Fruit fly (Drosophila melanogaster) whole organism, embryonic: ENCODE data around the gene CG44141.

Experiments
- ATbp ChIP-seq: fragments of 200-800 bp; sonication (Bioruptor generic); optimal IDR thresholded peaks from 2 replicates; lab custom pipeline; 2017; ENCODE audit warnings: missing biosample characterization, mild to moderate bottlenecking, missing genetic modification characterization, missing genetic modification reagents
- Ada2b ChIP-seq: fragments of 200-800 bp; sonication (Bioruptor generic); IDR thresholded peaks from 2 replicates; pipeline ENCODE4 v1.3.6; 2022; ENCODE audit warnings: missing biosample characterization, missing genetic modification characterization
- Atf3 ChIP-seq: fragments of 200-800 bp; sonication (Bioruptor generic); optimal IDR thresholded peaks from 3 replicates; lab custom pipeline; 2016; ENCODE audit warnings: missing biosample characterization, missing genetic modification characterization
- B-H2 ChIP-seq: fragments of 200-800 bp; sonication (Bioruptor generic); optimal IDR thresholded peaks from 2 replicates; lab custom pipeline; 2018; ENCODE audit warnings: missing biosample characterization, mild to moderate bottlenecking, missing genetic modification characterization
- CG10654 ChIP-seq: fragments of 200-800 bp; sonication (Bioruptor generic); optimal IDR thresholded peaks from 2 replicates; lab custom pipeline; 2016; ENCODE audit warnings: missing biosample characterization, missing genetic modification characterization
- CG11696 ChIP-seq: fragments of 200-800 bp; sonication (Bioruptor generic); IDR thresholded peaks from 2 replicates; pipeline ENCODE4 v1.3.6; 2022; ENCODE audit warnings: missing biosample characterization, missing genetic modification characterization
- CG11723 ChIP-seq: fragments of 200-800 bp; sonication (Bioruptor generic); optimal IDR thresholded peaks from 2 replicates; lab custom pipeline; 2017; ENCODE audit warnings: missing biosample characterization, mild to moderate bottlenecking, missing genetic modification characterization
- CG14014 ChIP-seq: fragments of 200-800 bp; sonication (Bioruptor generic); IDR thresholded peaks from 2 replicates; pipeline ENCODE4 v1.3.6; 2022; ENCODE audit warnings: missing biosample characterization, missing genetic modification characterization
- CG15073 ChIP-seq: fragments of 200-800 bp; sonication (Bioruptor generic); optimal IDR thresholded peaks from 2 replicates; lab custom pipeline; 2016; ENCODE audit warnings: missing biosample characterization, missing genetic modification characterization
- CG15514 ChIP-seq: fragments of 200-800 bp; sonication (Bioruptor generic); optimal IDR thresholded peaks from 3 replicates; lab custom pipeline; 2017; ENCODE audit warnings: missing biosample characterization, missing genetic modification characterization, mild to moderate bottlenecking, moderate library complexity, missing genetic modification reagents
- CG15601 ChIP-seq: fragments of 200-800 bp; sonication (Bioruptor generic); optimal IDR thresholded peaks from 3 replicates; lab custom pipeline; 2019; ENCODE audit warnings: missing biosample characterization, mild to moderate bottlenecking, missing genetic modification characterization, moderate library complexity
- CG15696 ChIP-seq: fragments of 200-800 bp; sonication (Bioruptor generic); optimal IDR thresholded peaks from 2 replicates; lab custom pipeline; 2019; ENCODE audit warnings: missing biosample characterization, mild to moderate bottlenecking, missing genetic modification characterization, moderate library complexity
- CG1603 ChIP-seq: fragments of 200-800 bp; sonication (Bioruptor generic); optimal IDR thresholded peaks from 2 replicates; lab custom pipeline; 2019; ENCODE audit warnings: missing biosample characterization, mild to moderate bottlenecking, missing genetic modification characterization, moderate library complexity
- CG17568 ChIP-seq: fragments of 200-800 bp; sonication (Bioruptor generic); optimal IDR thresholded peaks from 2 replicates; lab custom pipeline; 2018; ENCODE audit warnings: missing biosample characterization, mild to moderate bottlenecking, missing genetic modification characterization, moderate library complexity
- CG17612 ChIP-seq: fragments of 200-800 bp; sonication (Bioruptor generic); IDR thresholded peaks from 2 replicates; pipeline ENCODE4 v1.3.6; 2022; ENCODE audit warnings: missing biosample characterization, missing genetic modification characterization
- CG2129 ChIP-seq: fragments of 200-800 bp; sonication (Bioruptor generic); IDR thresholded peaks from 2 replicates; pipeline ENCODE4 v1.3.6; 2022; ENCODE audit warnings: missing biosample characterization, missing genetic modification characterization; ENCODE audit not compliant: partially characterized antibody
- CG32532 ChIP-seq: fragments of 200-800 bp; sonication (Bioruptor generic); IDR thresholded peaks from 2 replicates; pipeline ENCODE4 v1.3.6; 2022; ENCODE audit warnings: missing biosample characterization, missing genetic modification characterization
- CG4282 ChIP-seq: fragments of 200-800 bp; sonication (Bioruptor generic); optimal IDR thresholded peaks from 2 replicates; lab custom pipeline; 2016; ENCODE audit warnings: missing biosample characterization, missing genetic modification characterization
- CG4424 ChIP-seq: fragments of 200-800 bp; sonication (Bioruptor generic); optimal IDR thresholded peaks from 3 replicates; lab custom pipeline; 2016; ENCODE audit warnings: missing biosample characterization, missing genetic modification characterization
- CG6765 ChIP-seq: fragments of 200-800 bp; sonication (Bioruptor generic); optimal IDR thresholded peaks from 3 replicates; lab custom pipeline; 2017; ENCODE audit warnings: missing biosample characterization, mild to moderate bottlenecking, missing genetic modification characterization
- CG7745 ChIP-seq: fragments of 200-800 bp; sonication (Bioruptor generic); optimal IDR thresholded peaks from 2 replicates; lab custom pipeline; 2018; ENCODE audit warnings: missing biosample characterization, mild to moderate bottlenecking, missing genetic modification characterization, moderate library complexity
- CG7786 ChIP-seq: fragments of 200-800 bp; sonication (Bioruptor generic); optimal IDR thresholded peaks from 2 replicates; lab custom pipeline; 2016; ENCODE audit warnings: missing biosample characterization, missing genetic modification characterization
- CG9437 ChIP-seq: fragments of 200-800 bp; sonication (Bioruptor generic); optimal IDR thresholded peaks from 2 replicates; lab custom pipeline; 2018; ENCODE audit warnings: missing biosample characterization, mild to moderate bottlenecking, missing genetic modification characterization
- Deaf1 ChIP-seq: fragments of 200-800 bp; optimal IDR thresholded peaks from 3 replicates; lab custom pipeline; 2019; ENCODE audit warnings: missing biosample characterization, mild to moderate bottlenecking, missing genetic modification characterization, moderate library complexity
- Dip2 ChIP-seq: fragments of 200-800 bp; sonication (Bioruptor generic); IDR thresholded peaks from 2 replicates; pipeline ENCODE4 v1.3.6; 2022; ENCODE audit warnings: missing biosample characterization, missing genetic modification characterization
- Doc2 ChIP-seq: fragments of 200-800 bp; sonication (Bioruptor generic); IDR thresholded peaks from 2 replicates; pipeline ENCODE4 v1.3.6; 2022; ENCODE audit warnings: missing biosample characterization, missing genetic modification characterization
- Gug ChIP-seq: fragments of 200-800 bp; sonication (Bioruptor generic); IDR thresholded peaks from 4 replicates; pipeline ENCODE4 v1.3.6; 2022; ENCODE audit warnings: missing biosample characterization, missing genetic modification characterization
- Lhr ChIP-seq: fragments of 200-800 bp; sonication (Bioruptor generic); optimal IDR thresholded peaks from 3 replicates; lab custom pipeline; 2017; ENCODE audit warnings: mild to moderate bottlenecking, missing biosample characterization, missing genetic modification reagents, missing genetic modification characterization
- Med ChIP-seq: fragments of 200-800 bp; sonication (Bioruptor generic); peaks from one replicate; lab custom pipeline; 2016; ENCODE audit warnings: missing biosample characterization, missing genetic modification characterization, mild to moderate bottlenecking, inconsistent platforms, moderate library complexity
- NC2α ChIP-seq: fragments of 200-800 bp; sonication (Bioruptor generic); optimal IDR thresholded peaks from 2 replicates; lab custom pipeline; 2016; ENCODE audit warnings: missing biosample characterization, missing genetic modification characterization
- Stat92E ChIP-seq, 3 experiments: fragments of >200 bp in 2 of 3; fragments of 200-800 bp in 1 of 3; sonication (Bioruptor generic) in 1 of 3; optimal IDR thresholded peaks; 2 replicates each; lab custom pipeline; 2017 to 2019; ENCODE audit warnings: missing biosample characterization in 3 of 3, missing genetic modification characterization in 3 of 3, mild to moderate bottlenecking in 1 of 3, moderate library complexity in 1 of 3
- Taf1 ChIP-seq: fragments of 200-800 bp; sonication (Bioruptor generic); IDR thresholded peaks from 2 replicates; pipeline ENCODE4 v1.3.6; 2022; ENCODE audit warnings: missing biosample characterization, missing genetic modification characterization
- ato ChIP-seq: fragments of 200-800 bp; sonication (Bioruptor generic); IDR thresholded peaks from 2 replicates; pipeline ENCODE4 v1.3.6; 2022; ENCODE audit warnings: missing biosample characterization, missing genetic modification characterization; ENCODE audit not compliant: partially characterized antibody
- chif ChIP-seq, 2 experiments: fragments of 200-800 bp; sonication (Bioruptor generic); optimal IDR thresholded peaks; 3 replicates each; lab custom pipeline; 2016; ENCODE audit warnings: missing biosample characterization in 2 of 2, missing genetic modification characterization in 2 of 2
- chinmo ChIP-seq: fragments of 200-800 bp; sonication (Bioruptor generic); IDR thresholded peaks from 4 replicates; pipeline ENCODE4 v1.3.6; 2022; ENCODE audit warnings: missing biosample characterization, missing genetic modification characterization; ENCODE audit not compliant: partially characterized antibody
- chm ChIP-seq: fragments of 200-800 bp; sonication (Bioruptor generic); IDR thresholded peaks from 2 replicates; pipeline ENCODE4 v1.3.6; 2022; ENCODE audit warnings: missing biosample characterization, missing genetic modification characterization
- crol ChIP-seq: fragments of 200-800 bp; sonication (Bioruptor generic); IDR thresholded peaks from 2 replicates; pipeline ENCODE4 v1.3.6; 2022; ENCODE audit warnings: missing biosample characterization, missing genetic modification characterization
- dan ChIP-seq: fragments of 200-800 bp; sonication (Bioruptor generic); IDR thresholded peaks from 2 replicates; pipeline ENCODE4 v1.3.6; 2022; ENCODE audit warnings: missing biosample characterization, missing genetic modification characterization
- emc ChIP-seq: fragments of 200-800 bp; sonication (Bioruptor generic); optimal IDR thresholded peaks from 2 replicates; lab custom pipeline; 2016; ENCODE audit warnings: missing biosample characterization, missing genetic modification characterization
- fru ChIP-seq: fragments of >200 bp; optimal IDR thresholded peaks from 2 replicates; lab custom pipeline; 2017
- ftz-f1 ChIP-seq: fragments of 200-800 bp; sonication (Bioruptor generic); optimal IDR thresholded peaks from 2 replicates; lab custom pipeline; 2016; ENCODE audit warnings: missing biosample characterization, missing genetic modification characterization
- gcm ChIP-seq: fragments of 200-800 bp; sonication (Bioruptor generic); optimal IDR thresholded peaks from 2 replicates; lab custom pipeline; 2019; ENCODE audit warnings: missing biosample characterization, mild to moderate bottlenecking, missing genetic modification characterization, moderate library complexity
- kay ChIP-seq: fragments of 200-800 bp; sonication (Bioruptor generic); optimal IDR thresholded peaks from 2 replicates; lab custom pipeline; 2016; ENCODE audit warnings: missing biosample characterization, missing genetic modification characterization
- nom ChIP-seq: fragments of 200-800 bp; sonication (Bioruptor generic); optimal IDR thresholded peaks from 2 replicates; lab custom pipeline; 2017; ENCODE audit warnings: missing biosample characterization, missing genetic modification characterization, mild to moderate bottlenecking, moderate library complexity, missing genetic modification reagents
- ro ChIP-seq: fragments of 200-800 bp; sonication (Bioruptor generic); IDR thresholded peaks from 2 replicates; pipeline ENCODE4 v1.3.6; 2022; ENCODE audit warnings: missing biosample characterization, missing genetic modification characterization
- slp2 ChIP-seq: fragments of 200-800 bp; sonication (Bioruptor generic); optimal IDR thresholded peaks from 2 replicates; lab custom pipeline; 2016; ENCODE audit warnings: missing biosample characterization, missing genetic modification characterization
- sr ChIP-seq: fragments of 200-800 bp; sonication (Bioruptor generic); IDR thresholded peaks from 3 replicates; pipeline ENCODE4 v1.3.6; 2022; ENCODE audit warnings: missing biosample characterization, missing genetic modification characterization
- stc ChIP-seq: fragments of 200-800 bp; sonication (Bioruptor generic); IDR thresholded peaks from 2 replicates; pipeline ENCODE4 v1.3.6; 2022; ENCODE audit warnings: missing biosample characterization, missing genetic modification characterization
- tap ChIP-seq: fragments of 200-800 bp; optimal IDR thresholded peaks from 3 replicates; lab custom pipeline; 2019; ENCODE audit warnings: missing biosample characterization, mild to moderate bottlenecking, missing genetic modification characterization, moderate library complexity
- tio ChIP-seq: fragments of 200-800 bp; sonication (Bioruptor generic); optimal IDR thresholded peaks from 2 replicates; lab custom pipeline; 2017; ENCODE audit warnings: missing biosample characterization, missing genetic modification characterization, inconsistent platforms
- trh ChIP-seq: fragments of 200-800 bp; sonication (Bioruptor generic); optimal IDR thresholded peaks from 2 replicates; lab custom pipeline; 2016; ENCODE audit warnings: missing biosample characterization, missing genetic modification characterization
- tup ChIP-seq: fragments of 200-800 bp; sonication (Bioruptor generic); optimal IDR thresholded peaks from 2 replicates; lab custom pipeline; 2016; ENCODE audit warnings: missing biosample characterization, mild to moderate bottlenecking, missing genetic modification characterization, moderate library complexity
- yki ChIP-seq: fragments of >200 bp; optimal IDR thresholded peaks from 3 replicates; lab custom pipeline; 2018

Gene CG44141

dm6 chr2L:15643791-15644190, 15.5 kb downstream of the CG44141 start (continued):
- no peak for TF ChIP-seq CG15073
- TF ChIP-seq CG15601 (tag; lab: Kevin White, UChicago): no peak
- no peak for TF ChIP-seq CG1603 (tag; lab: Kevin White, UChicago)
- no peak for TF ChIP-seq CG9437 (GFP tag; lab: Kevin White, UChicago)
- TF ChIP-seq Ada2b (GFP tag; lab: Robert Waterston, UW): no peak
- no peak for TF ChIP-seq Atf3 (GFP tag; lab: Kevin White, UChicago)
- TF ChIP-seq CG4282 (GFP tag; lab: Kevin White, UChicago): no peak
- TF ChIP-seq chm: no peak
- no peak for TF ChIP-seq gcm (GFP tag; lab: Kevin White, UChicago)
- TF ChIP-seq CG10654 (GFP tag; lab: Kevin White, UChicago): peak; percentile 10
- TF ChIP-seq CG2129 (GFP tag; lab: Robert Waterston, UW): no peak
- TF ChIP-seq chinmo: 0 out of 4 replicates have a peak, but pooled peaks have one; percentile 45
- no peak for TF ChIP-seq CG15696
- no peak for TF ChIP-seq CG14014
- no peak for TF ChIP-seq stc (GFP tag; lab: Robert Waterston, UW)
- no peak for TF ChIP-seq CG17568 (GFP tag; lab: Kevin White, UChicago)
- TF ChIP-seq CG17612 (GFP tag; lab: Robert Waterston, UW): no peak
- TF ChIP-seq crol (GFP tag; lab: Robert Waterston, UW): no peak
- TF ChIP-seq CG32532: no peak; the same call in 1 of the 2 replicates
- no peak for TF ChIP-seq slp2
- no peak for TF ChIP-seq CG15514 (GFP tag; lab: Kevin White, UChicago)
- TF ChIP-seq sr: no peak
- no peak for TF ChIP-seq fru (lab: Kevin White, UChicago)
- TF ChIP-seq nom (GFP tag; lab: Kevin White, UChicago): no peak
- no peak for TF ChIP-seq Doc2
- TF ChIP-seq tap: no peak
- no peak for TF ChIP-seq B-H2 (GFP tag; lab: Kevin White, UChicago)
- no peak for TF ChIP-seq CG11696
- TF ChIP-seq Lhr (GFP tag; lab: Kevin White, UChicago): peak; percentile 15
- TF ChIP-seq CG4424 (GFP tag; lab: Kevin White, UChicago): peak; percentile 6
- no peak for TF ChIP-seq Stat92E (GFP tag; optimal IDR thresholded peaks at IDR 0.05; lab: Kevin White, UChicago)
- no peak for TF ChIP-seq emc (GFP tag; lab: Kevin White, UChicago)
- no peak for TF ChIP-seq CG7745 (tag; lab: Kevin White, UChicago)
- peak; percentile 90 for TF ChIP-seq Dip2 (GFP tag; lab: Robert Waterston, UW)
- no peak for TF ChIP-seq kay (GFP tag; lab: Kevin White, UChicago)
- TF ChIP-seq ftz-f1 (GFP tag; lab: Kevin White, UChicago): no peak
- TF ChIP-seq ro (GFP tag; lab: Robert Waterston, UW): no peak
- TF ChIP-seq Gug (GFP tag; lab: Robert Waterston, UW): no peak
- no peak for TF ChIP-seq tio (GFP tag; lab: Kevin White, UChicago)
- TF ChIP-seq CG6765: no peak
- TF ChIP-seq tup (GFP tag; lab: Kevin White, UChicago): no peak
- TF ChIP-seq Med (GFP tag; lab: Kevin White, UChicago): no peak
- no peak for TF ChIP-seq CG11723 (GFP tag; lab: Kevin White, UChicago)
- no peak for TF ChIP-seq ATbp (GFP tag; lab: Kevin White, UChicago)
- 0 out of 2 replicates have a peak, but pooled peaks have one; percentile 13 for TF ChIP-seq Taf1 (GFP tag; lab: Robert Waterston, UW)
- TF ChIP-seq trh (GFP tag; lab: Kevin White, UChicago): no peak
- TF ChIP-seq dan (GFP tag; lab: Robert Waterston, UW): no peak
- TF ChIP-seq ato (GFP tag; lab: Robert Waterston, UW): no peak
- no peak for TF ChIP-seq Deaf1 (tag; lab: Kevin White, UChicago)
- peak in 1 of 2 experiments; percentile 8 for TF ChIP-seq chif (GFP tag; optimal IDR thresholded peaks at IDR 0.05; lab: Kevin White, UChicago)
- TF ChIP-seq NC2α (GFP tag; lab: Kevin White, UChicago): no peak
- no peak for TF ChIP-seq CG7786 (GFP tag; lab: Kevin White, UChicago)
- TF ChIP-seq yki (lab: Kevin White, UChicago): no peak
